Worm (Caenorhabditis elegans) whole organism, early embryonic: ENCODE measurements around the gene ZK863.8.

ENCODE experiments used
- B0310.2 ChIP-seq: sonication (generic microtip); optimal IDR thresholded peaks from 2 replicates; lab custom pipeline; 2016; ENCODE audit warnings: mild to moderate bottlenecking, missing genetic modification characterization, missing compliant biosample characterization
- F13C5.2 ChIP-seq: sonication (generic microtip); optimal IDR thresholded peaks from 2 replicates; lab custom pipeline; 2017; ENCODE audit warnings: mild to moderate bottlenecking, missing genetic modification characterization, inconsistent platforms, missing compliant biosample characterization
- aly-1 ChIP-seq: sonication (generic microtip); optimal IDR thresholded peaks from 2 replicates; lab custom pipeline; 2016; ENCODE audit warnings: missing genetic modification characterization, missing compliant biosample characterization
- ama-1 ChIP-seq: fragments of 150-350 bp; optimal IDR thresholded peaks from 2 replicates; lab custom pipeline; 2014
- ceh-13 ChIP-seq: fragments of 200-800 bp; sonication (Bioruptor generic); optimal IDR thresholded peaks from 2 replicates; lab custom pipeline; 2018; ENCODE audit warnings: mild to moderate bottlenecking, missing genetic modification characterization, missing compliant biosample characterization
- ceh-36 ChIP-seq: sonication (generic microtip); optimal IDR thresholded peaks from 2 replicates; lab custom pipeline; 2016; ENCODE audit warnings: missing genetic modification characterization, inconsistent platforms, missing compliant biosample characterization
- ets-7 ChIP-seq: sonication (generic microtip); optimal IDR thresholded peaks from 2 replicates; lab custom pipeline; 2016; ENCODE audit warnings: missing genotype, missing genetic modification characterization, missing compliant biosample characterization
- flt-1 ChIP-seq: fragments of 200-800 bp; sonication (Bioruptor generic); IDR thresholded peaks from 2 replicates; pipeline ENCODE4 v1.3.6; 2022; ENCODE audit warnings: missing genetic modification characterization, missing compliant biosample characterization
- hmbx-1 ChIP-seq: sonication (generic microtip); optimal IDR thresholded peaks from 2 replicates; lab custom pipeline; 2016; ENCODE audit warnings: mild to moderate bottlenecking, missing genetic modification characterization, missing compliant biosample characterization
- hmg-4 ChIP-seq: fragments of 200-800 bp; sonication (Bioruptor generic); optimal IDR thresholded peaks from 2 replicates; lab custom pipeline; 2018; ENCODE audit warnings: mild to moderate bottlenecking, missing genetic modification characterization, missing compliant biosample characterization
- hnd-1 ChIP-seq: sonication (generic microtip); optimal IDR thresholded peaks from 2 replicates; lab custom pipeline; 2016; ENCODE audit warnings: missing genetic modification characterization, missing compliant biosample characterization
- pes-1 ChIP-seq: fragments of 200-800 bp; sonication (Bioruptor generic); IDR thresholded peaks from 2 replicates; pipeline ENCODE4 v1.3.6; 2022; ENCODE audit warnings: missing genetic modification reagents, missing genetic modification characterization, missing compliant biosample characterization
- scrt-1 ChIP-seq: fragments of 200-800 bp; sonication (Bioruptor generic); IDR thresholded peaks from 2 replicates; pipeline ENCODE4 v1.3.6; 2022; ENCODE audit warnings: missing genetic modification characterization, missing compliant biosample characterization
- sea-1 ChIP-seq: fragments of 200-800 bp; sonication (Bioruptor generic); conservative IDR thresholded peaks from 2 replicates; pipeline ENCODE4 v1.3.6; 2022; ENCODE audit warnings: missing genetic modification characterization, missing compliant biosample characterization
- tbx-11 ChIP-seq: fragments of 200-800 bp; sonication (Bioruptor generic); IDR thresholded peaks from 2 replicates; pipeline ENCODE4 v1.3.6; 2022; ENCODE audit warnings: missing genetic modification characterization, missing compliant biosample characterization
- tbx-37 ChIP-seq: fragments of 200-800 bp; sonication (Bioruptor generic); conservative IDR thresholded peaks from 2 replicates; pipeline ENCODE4 v1.3.6; 2022; ENCODE audit warnings: missing genetic modification reagents, missing genetic modification characterization, missing compliant biosample characterization
- tra-4 ChIP-seq: sonication (generic microtip); optimal IDR thresholded peaks from 2 replicates; lab custom pipeline; 2017; ENCODE audit warnings: missing genetic modification characterization, missing compliant biosample characterization

The ZK863.8 gene

ce11 chrV:12208678-12209077, 21.4 kb upstream of the ZK863.8 start:
- TF ChIP-seq scrt-1 (GFP tag; lab: Robert Waterston, UW), result no peak

ce11 chrV:12199474-12199873, 12.2 kb upstream of the ZK863.8 start:
- TF ChIP-seq flt-1 (GFP tag; lab: Robert Waterston, UW), result no peak
- TF ChIP-seq tbx-11 (GFP tag; lab: Robert Waterston, UW), result no peak
- TF ChIP-seq hmg-4, result no peak
- TF ChIP-seq sea-1 (GFP tag; lab: Robert Waterston, UW), result no peak
- no peak for TF ChIP-seq hnd-1 (tag; lab: Kevin White, UChicago)
- no peak for TF ChIP-seq tbx-37 (GFP tag; lab: Robert Waterston, UW)
- TF ChIP-seq B0310.2 (tag; lab: Kevin White, UChicago), result no peak

ce11 chrV:12198545-12198944, 11.2 kb upstream of the ZK863.8 start, which contains the start of gene lon-3:
TSS of gene lon-3 (minus strand) at chrV:12198645.
- TF ChIP-seq ama-1 (lab: Kevin White, UChicago) (no peak), pes-1 (GFP tag; lab: Robert Waterston, UW) (no peak), sea-1 (GFP tag; lab: Robert Waterston, UW) (no peak), tbx-37 (GFP tag; lab: Robert Waterston, UW) (no peak), tbx-11 (GFP tag; lab: Robert Waterston, UW) (no peak), ceh-13 (GFP tag; lab: Kevin White, UChicago) (no peak), hnd-1 (tag; lab: Kevin White, UChicago) (no peak), ets-7 (no peak), B0310.2 (tag; lab: Kevin White, UChicago) (no peak), hmg-4 (no peak), flt-1 (GFP tag; lab: Robert Waterston, UW) (no peak), aly-1 (tag; lab: Kevin White, UChicago) (no peak), F13C5.2 (tag; lab: Kevin White, UChicago) (no peak)

- TF ChIP-seq ama-1 (lab: Kevin White, UChicago), result no peak
- no peak for TF ChIP-seq ceh-36 (tag; lab: Kevin White, UChicago)
- TF ChIP-seq tra-4 (tag; lab: Kevin White, UChicago), result no peak
- no peak for TF ChIP-seq hmbx-1 (tag; lab: Kevin White, UChicago)
- no peak for TF ChIP-seq tbx-11 (GFP tag; lab: Robert Waterston, UW)
- no peak for TF ChIP-seq hmg-4
- TF ChIP-seq aly-1 (tag; lab: Kevin White, UChicago), result no peak
- TF ChIP-seq flt-1 (GFP tag; lab: Robert Waterston, UW), result no peak
- no peak for TF ChIP-seq sea-1 (GFP tag; lab: Robert Waterston, UW)
These were observed 10.4 kb upstream of the ZK863.8 start for ce11 chrV:12197748-12198147.

ce11 chrV:12196659-12197058, 9.3 kb upstream of the ZK863.8 start:
- no peak for TF ChIP-seq ceh-36 (tag; lab: Kevin White, UChicago)
- TF ChIP-seq flt-1 (GFP tag; lab: Robert Waterston, UW), result no peak
- TF ChIP-seq scrt-1 (GFP tag; lab: Robert Waterston, UW), result no peak
- TF ChIP-seq hmg-4, result no peak
- TF ChIP-seq tbx-11 (GFP tag; lab: Robert Waterston, UW), result no peak
- no peak for TF ChIP-seq tbx-37 (GFP tag; lab: Robert Waterston, UW)
- no peak for TF ChIP-seq ceh-13 (GFP tag; lab: Kevin White, UChicago)
- no peak for TF ChIP-seq hmbx-1 (tag; lab: Kevin White, UChicago)
- no peak for TF ChIP-seq F13C5.2 (tag; lab: Kevin White, UChicago)
- no peak for TF ChIP-seq B0310.2 (tag; lab: Kevin White, UChicago)
- TF ChIP-seq pes-1 (GFP tag; lab: Robert Waterston, UW), result no peak

ce11 chrV:12195845-12196244, 8.5 kb upstream of the ZK863.8 start, which contains the start of gene ZK836.3:
TSS of gene ZK836.3 (minus strand) at chrV:12195945.
- no peak for TF ChIP-seq ets-7
- TF ChIP-seq pes-1 (GFP tag; lab: Robert Waterston, UW), result no peak
- no peak for TF ChIP-seq hnd-1 (tag; lab: Kevin White, UChicago)
- TF ChIP-seq ceh-36 (tag; lab: Kevin White, UChicago), result no peak
- TF ChIP-seq hmg-4, result no peak
- no peak for TF ChIP-seq ceh-13 (GFP tag; lab: Kevin White, UChicago)
- TF ChIP-seq B0310.2 (tag; lab: Kevin White, UChicago), result no peak
- TF ChIP-seq ama-1 (lab: Kevin White, UChicago), result no peak
- TF ChIP-seq hmbx-1 (tag; lab: Kevin White, UChicago), result no peak
- no peak for TF ChIP-seq sea-1 (GFP tag; lab: Robert Waterston, UW)
- TF ChIP-seq scrt-1 (GFP tag; lab: Robert Waterston, UW), result no peak
- no peak for TF ChIP-seq tra-4 (tag; lab: Kevin White, UChicago)
- no peak for TF ChIP-seq aly-1 (tag; lab: Kevin White, UChicago)

ce11 chrV:12194275-12194674, 7.0 kb upstream of the ZK863.8 start, which contains the start of gene ogdh-2:
TSS of gene ogdh-2 (plus strand) at chrV:12194507.
- TF ChIP-seq B0310.2 (tag; lab: Kevin White, UChicago) (no peak), tbx-11 (GFP tag; lab: Robert Waterston, UW) (no peak), ceh-13 (GFP tag; lab: Kevin White, UChicago) (no peak), hmg-4 (no peak), hnd-1 (tag; lab: Kevin White, UChicago) (no peak), ama-1 (lab: Kevin White, UChicago) (no peak), scrt-1 (GFP tag; lab: Robert Waterston, UW) (no peak), ceh-36 (tag; lab: Kevin White, UChicago) (no peak)

- TF ChIP-seq tra-4 (tag; lab: Kevin White, UChicago) (no peak), aly-1 (tag; lab: Kevin White, UChicago) (no peak), flt-1 (GFP tag; lab: Robert Waterston, UW) (no peak), tbx-11 (GFP tag; lab: Robert Waterston, UW) (no peak), tbx-37 (GFP tag; lab: Robert Waterston, UW) (no peak), sea-1 (GFP tag; lab: Robert Waterston, UW) (no peak), ceh-36 (tag; lab: Kevin White, UChicago) (no peak), ama-1 (lab: Kevin White, UChicago) (no peak), F13C5.2 (tag; lab: Kevin White, UChicago) (no peak), ets-7 (no peak), hmg-4 (no peak), hmbx-1 (tag; lab: Kevin White, UChicago) (no peak)
These were observed 4.8 kb upstream of the ZK863.8 start, which contains the start of gene rnp-1 for ce11 chrV:12192129-12192528. TSS of gene rnp-1 (plus strand) at chrV:12192273.
